Worm (Caenorhabditis elegans) whole organism, late embryonic: ENCODE measurements around the gene sup-35.

Experiments used
- ahr-1 ChIP-seq: sonication (generic microtip); optimal IDR thresholded peaks from 2 replicates; lab custom pipeline; 2016; ENCODE audit warnings: missing genetic modification characterization, missing compliant biosample characterization
- ceh-9 ChIP-seq: sonication (generic microtip); optimal IDR thresholded peaks from 2 replicates; lab custom pipeline; 2016; ENCODE audit warnings: mild to moderate bottlenecking, missing genetic modification characterization, inconsistent platforms, missing compliant biosample characterization
- fkh-6 ChIP-seq: sonication (generic microtip); optimal IDR thresholded peaks from 2 replicates; lab custom pipeline; 2016; ENCODE audit warnings: missing genetic modification characterization, missing compliant biosample characterization
- hlh-13 ChIP-seq: fragments of 200-800 bp; sonication (Bioruptor generic); optimal IDR thresholded peaks from 2 replicates; lab custom pipeline; 2018; ENCODE audit warnings: mild to moderate bottlenecking, missing genetic modification characterization, missing compliant biosample characterization
- hlh-30 ChIP-seq: sonication (generic microtip); optimal IDR thresholded peaks from 2 replicates; lab custom pipeline; 2017; ENCODE audit warnings: antibody characterized with exemption, missing genetic modification characterization, missing compliant biosample characterization; ENCODE audit not compliant: insufficient read depth

- TF ChIP-seq fkh-6 (tag; lab: Kevin White, UChicago) (no peak), ceh-9 (tag; lab: Kevin White, UChicago) (no peak), ahr-1 (tag; lab: Kevin White, UChicago) (no peak), hlh-13 (GFP tag; lab: Kevin White, UChicago) (no peak), hlh-30 (tag; lab: Kevin White, UChicago) (no peak)
These were observed 28.1 kb downstream of the sup-35 start for ce11 chrIII:11090870-11091386.
